Worm (Caenorhabditis elegans): ENCODE data around the gene C54C6.7.
A peak's percentile ranks its signal among the peaks of the same experiment; 100 is the strongest.

Gene C54C6.7

ce11 chrIII:3504239-3504638 is 42.0 kb downstream of the C54C6.7 start:
- TF ChIP-seq nhr-10 (tag; optimal IDR thresholded peaks at IDR 0.05) = no peak
- no peak for TF ChIP-seq lsy-2 (tag; optimal IDR thresholded peaks at IDR 0.05)
- TF ChIP-seq lin-11 (tag; optimal IDR thresholded peaks at IDR 0.05) = no peak

ce11 chrIII:3503286-3503685 is 42.9 kb downstream of the C54C6.7 start, which contains the start of gene rpl-16:
Gene rpl-16, minus strand, starts transcription at chrIII:3503604.
- no peak for TF ChIP-seq blmp-1 (tag; optimal IDR thresholded peaks at IDR 0.05; ENCODE audit: insufficient read depth)
- TF ChIP-seq sem-4 (tag; optimal IDR thresholded peaks at IDR 0.05) = no peak
- TF ChIP-seq ztf-11 (tag; optimal IDR thresholded peaks at IDR 0.05) = no peak
- TF ChIP-seq nhr-12 (tag; optimal IDR thresholded peaks at IDR 0.05) = no peak
- no peak for TF ChIP-seq mdl-1 (tag; optimal IDR thresholded peaks at IDR 0.05)
- TF ChIP-seq F13H6.1 (tag; optimal IDR thresholded peaks at IDR 0.05) = no peak
- TF ChIP-seq mab-5 (tag; optimal IDR thresholded peaks at IDR 0.05) = no peak
- TF ChIP-seq lin-39 (tag; optimal IDR thresholded peaks at IDR 0.05) = no peak
- TF ChIP-seq unc-39 (tag; optimal IDR thresholded peaks at IDR 0.05) = no peak
- no peak for TF ChIP-seq crh-2 (tag; optimal IDR thresholded peaks at IDR 0.05)
- no peak for TF ChIP-seq nhr-23 (tag; optimal IDR thresholded peaks at IDR 0.05)
- no peak for TF ChIP-seq unc-55 (GFP tag; optimal IDR thresholded peaks at IDR 0.05)
- TF ChIP-seq unc-62 (GFP tag; optimal IDR thresholded peaks at IDR 0.05) = no peak
- TF ChIP-seq C34F6.9 (tag; optimal IDR thresholded peaks at IDR 0.05) = no peak
- no peak for TF ChIP-seq sma-9 (GFP tag; optimal IDR thresholded peaks at IDR 0.05)
- no peak for TF ChIP-seq sma-9 (tag; optimal IDR thresholded peaks at IDR 0.05)

ce11 chrIII:3502215-3502838 is 43.9 kb downstream of the C54C6.7 start, which contains the start of gene M01F1.8:
Gene M01F1.8, minus strand, starts transcription at chrIII:3502549.
- TF ChIP-seq elt-3 (tag; optimal IDR thresholded peaks at IDR 0.05) (no peak), ceh-16 (tag; optimal IDR thresholded peaks at IDR 0.05) (no peak), ztf-1 (GFP tag; conservative IDR thresholded peaks at IDR 0.05) (no peak), unc-62 (GFP tag; optimal IDR thresholded peaks at IDR 0.05) (no peak), lin-13 (GFP tag; optimal IDR thresholded peaks at IDR 0.05) (no peak), mbf-1 (tag; optimal IDR thresholded peaks at IDR 0.05) (no peak), alr-1 (tag; optimal IDR thresholded peaks at IDR 0.05) (no peak), lin-11 (tag; optimal IDR thresholded peaks at IDR 0.05) (no peak)

- TF ChIP-seq unc-55 (GFP tag; optimal IDR thresholded peaks at IDR 0.05) (peak; percentile 57), sma-3 (GFP tag; optimal IDR thresholded peaks at IDR 0.05) (peak; percentile 5), lin-11 (tag; optimal IDR thresholded peaks at IDR 0.05) (no peak), nhr-25 (tag; optimal IDR thresholded peaks at IDR 0.05) (no peak), crh-2 (tag; optimal IDR thresholded peaks at IDR 0.05) (no peak), F13H6.1 (tag; optimal IDR thresholded peaks at IDR 0.05) (peak; percentile 16)
Observed at ce11 chrIII:3499850-3500249, 46.4 kb downstream of the C54C6.7 start.

ce11 chrIII:3498957-3499356 is 47.3 kb downstream of the C54C6.7 start, which contains the start of gene M01F1.9:
Gene M01F1.9, minus strand, starts transcription at chrIII:3499057.
- TF ChIP-seq C34F6.9 (tag; optimal IDR thresholded peaks at IDR 0.05) = no peak
- TF ChIP-seq aly-2 (tag; optimal IDR thresholded peaks at IDR 0.05) = no peak
- TF ChIP-seq sma-3 (GFP tag; optimal IDR thresholded peaks at IDR 0.05) = no peak
- TF ChIP-seq elt-3 (tag; optimal IDR thresholded peaks at IDR 0.05) = no peak
- TF ChIP-seq nhr-25 (tag; optimal IDR thresholded peaks at IDR 0.05) = no peak
- TF ChIP-seq ztf-11 (tag; optimal IDR thresholded peaks at IDR 0.05) = no peak
- TF ChIP-seq nhr-10 (tag; optimal IDR thresholded peaks at IDR 0.05) = no peak
- no peak for TF ChIP-seq zag-1 (tag; optimal IDR thresholded peaks at IDR 0.05)
- no peak for TF ChIP-seq skn-1 (tag; optimal IDR thresholded peaks at IDR 0.05)
- no peak for TF ChIP-seq ceh-82 (tag; optimal IDR thresholded peaks at IDR 0.05)
- no peak for TF ChIP-seq dmd-4 (tag; optimal IDR thresholded peaks at IDR 0.05)
- no peak for TF ChIP-seq Y55F3AM.14 (GFP tag; optimal IDR thresholded peaks at IDR 0.05)
- no peak for TF ChIP-seq crh-2 (tag; optimal IDR thresholded peaks at IDR 0.05)
